Worm (Caenorhabditis elegans) whole organism, midembryonic: ENCODE measurements around the gene allo-1.

ENCODE experiments used
- T22C8.4 ChIP-seq: fragments of 200-800 bp; sonication (Bioruptor generic); IDR thresholded peaks from 2 replicates; pipeline ENCODE4 v1.3.6; 2022; ENCODE audit warnings: missing genetic modification characterization, missing compliant biosample characterization
- cog-1 ChIP-seq: sonication (generic microtip); optimal IDR thresholded peaks from 2 replicates; lab custom pipeline; 2016; ENCODE audit warnings: missing genetic modification characterization, missing compliant biosample characterization
- flt-1 ChIP-seq: fragments of 200-800 bp; sonication (Bioruptor generic); IDR thresholded peaks from 2 replicates; pipeline ENCODE4 v1.3.6; 2022; ENCODE audit warnings: missing genetic modification characterization, missing compliant biosample characterization
- klf-2 ChIP-seq: fragments of 200-800 bp; sonication (Bioruptor generic); conservative IDR thresholded peaks from 2 replicates; pipeline ENCODE4 v1.3.6; 2022; ENCODE audit warnings: missing genetic modification reagents, missing genetic modification characterization, missing compliant biosample characterization
- med-1 ChIP-seq: sonication (generic microtip); optimal IDR thresholded peaks from 2 replicates; lab custom pipeline; 2017; ENCODE audit warnings: missing genetic modification characterization, mild to moderate bottlenecking, missing compliant biosample characterization, antibody characterized with exemption, missing genetic modification reagents; ENCODE audit not compliant: insufficient read depth
- ref-1 ChIP-seq: fragments of 200-800 bp; sonication (Bioruptor generic); conservative IDR thresholded peaks from 2 replicates; pipeline ENCODE4 v1.3.6; 2022; ENCODE audit warnings: missing genetic modification reagents, missing genetic modification characterization, missing compliant biosample characterization
- tab-1 ChIP-seq: fragments of 200-800 bp; sonication (Bioruptor generic); IDR thresholded peaks from 2 replicates; pipeline ENCODE4 v1.3.6; 2022; ENCODE audit warnings: missing genetic modification characterization, missing compliant biosample characterization
- ztf-23 ChIP-seq: fragments of 200-800 bp; sonication (Bioruptor generic); IDR thresholded peaks from 2 replicates; pipeline ENCODE4 v1.3.6; 2022; ENCODE audit warnings: missing genetic modification reagents, missing genetic modification characterization, missing compliant biosample characterization
- ztf-29 ChIP-seq: fragments of 200-800 bp; sonication (Bioruptor generic); IDR thresholded peaks from 2 replicates; pipeline ENCODE4 v1.3.6; 2022; ENCODE audit warnings: missing genetic modification reagents, missing genetic modification characterization, missing compliant biosample characterization

The allo-1 gene

DNA sequence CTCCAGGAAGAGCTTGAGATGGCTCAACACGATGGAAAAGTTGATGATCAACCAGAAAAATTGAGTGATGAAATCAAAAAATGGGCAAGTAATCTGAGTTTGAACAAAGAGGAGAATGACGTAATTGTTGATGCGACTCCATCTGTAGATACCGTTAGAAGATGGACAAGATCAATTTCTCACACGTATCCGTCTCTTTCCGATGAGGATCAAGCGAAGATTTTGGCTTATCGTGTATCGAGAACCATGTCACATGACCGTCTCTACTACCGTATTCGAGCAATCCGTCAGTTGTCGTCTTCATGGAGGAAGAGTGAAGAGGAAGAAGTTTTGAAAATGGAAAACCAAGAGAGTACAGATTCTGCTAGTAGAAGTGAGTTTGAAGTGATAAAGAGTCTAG is 21.2 kb upstream of the allo-1 start:
- no peak for TF ChIP-seq T22C8.4 (GFP tag; lab: Robert Waterston, UW)
- no peak for TF ChIP-seq flt-1 (GFP tag; lab: Robert Waterston, UW)

DNA sequence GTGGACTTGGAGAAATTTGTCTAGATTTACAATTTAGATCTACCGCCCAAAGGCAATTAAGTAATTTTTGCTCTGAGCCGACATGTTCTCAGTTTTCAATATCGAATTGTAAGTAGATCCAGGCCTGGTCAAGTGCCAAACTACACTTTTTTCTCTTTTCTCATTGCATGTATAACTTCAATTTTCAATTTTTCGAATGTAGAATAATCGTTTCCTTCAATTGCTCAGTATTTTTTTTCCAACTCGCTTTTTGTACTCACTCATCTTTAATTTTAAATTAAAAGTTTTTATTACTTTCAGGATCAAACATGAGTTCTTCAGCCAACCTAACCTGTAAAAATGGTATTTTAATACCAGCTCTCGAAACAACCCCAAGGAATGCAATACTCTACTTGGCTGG is 19.5 kb upstream of the allo-1 start, which contains the start of gene ncx-3:
TSS of gene ncx-3 (plus strand) at position 301 of the 400 bp plus-strand sequence.
- no peak for TF ChIP-seq cog-1 (tag; lab: Kevin White, UChicago)
- no peak for TF ChIP-seq ref-1 (GFP tag; lab: Robert Waterston, UW)
- no peak for TF ChIP-seq flt-1 (GFP tag; lab: Robert Waterston, UW)
- TF ChIP-seq ztf-23 (GFP tag; lab: Robert Waterston, UW): no peak
- no peak for TF ChIP-seq T22C8.4 (GFP tag; lab: Robert Waterston, UW)
- no peak for TF ChIP-seq ztf-29 (GFP tag; lab: Robert Waterston, UW)
- TF ChIP-seq tab-1 (GFP tag; lab: Robert Waterston, UW): no peak

DNA sequence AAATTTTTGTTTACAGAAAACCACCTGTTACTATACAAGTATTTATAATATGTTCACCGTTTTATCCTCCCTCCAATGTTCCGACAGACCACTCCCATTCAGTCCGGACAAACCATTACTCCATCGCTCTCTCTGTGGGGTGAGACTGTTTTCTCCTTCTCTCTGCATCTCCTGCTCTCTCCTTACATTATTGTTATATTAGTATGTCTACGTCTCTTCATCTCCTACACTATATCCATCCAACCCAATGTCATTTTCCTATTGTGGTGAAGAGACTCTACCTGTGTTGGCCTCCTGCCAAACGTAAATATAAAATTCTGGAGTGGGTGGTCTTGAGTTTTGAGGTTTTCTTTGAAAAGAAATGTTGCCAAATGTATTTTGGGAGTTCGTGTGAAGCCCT is 17.7 kb upstream of the allo-1 start:
- no peak for TF ChIP-seq T22C8.4 (GFP tag; lab: Robert Waterston, UW)
- TF ChIP-seq cog-1 (tag; lab: Kevin White, UChicago): no peak
- TF ChIP-seq klf-2: no peak
- TF ChIP-seq flt-1 (GFP tag; lab: Robert Waterston, UW): no peak
- no peak for TF ChIP-seq ztf-23 (GFP tag; lab: Robert Waterston, UW)
- TF ChIP-seq tab-1 (GFP tag; lab: Robert Waterston, UW): no peak
- no peak for TF ChIP-seq ztf-29 (GFP tag; lab: Robert Waterston, UW)
- TF ChIP-seq med-1 (GFP tag; lab: Kevin White, UChicago): no peak
- no peak for TF ChIP-seq ref-1 (GFP tag; lab: Robert Waterston, UW)

DNA sequence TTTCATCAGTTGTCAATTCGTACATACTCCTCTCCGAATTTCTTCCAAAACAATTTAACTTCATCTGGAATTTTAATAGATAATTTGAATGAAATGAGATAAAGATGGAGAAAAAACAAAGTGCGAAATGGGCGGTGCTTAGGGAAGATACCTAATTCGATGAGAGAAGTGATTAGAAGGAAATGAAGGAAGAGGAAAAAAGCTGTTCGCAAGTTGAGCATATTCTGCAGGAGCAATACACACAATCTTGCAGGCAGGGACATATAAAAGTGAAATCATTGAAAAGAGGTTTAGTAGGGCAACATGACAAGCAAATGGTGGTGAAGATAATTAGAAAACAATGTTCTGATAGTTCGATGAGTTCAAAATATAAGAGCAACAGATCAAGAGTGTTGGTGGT is 14.9 kb upstream of the allo-1 start, which contains the start of gene glb-21:
TSS of gene glb-21 (minus strand) at position 66 of the 400 bp plus-strand sequence.
- TF ChIP-seq flt-1 (GFP tag; lab: Robert Waterston, UW) (no peak), ref-1 (GFP tag; lab: Robert Waterston, UW) (no peak), ztf-23 (GFP tag; lab: Robert Waterston, UW) (no peak), tab-1 (GFP tag; lab: Robert Waterston, UW) (no peak), ztf-29 (GFP tag; lab: Robert Waterston, UW) (no peak), med-1 (GFP tag; lab: Kevin White, UChicago) (no peak), cog-1 (tag; lab: Kevin White, UChicago) (no peak), klf-2 (no peak), T22C8.4 (GFP tag; lab: Robert Waterston, UW) (no peak)

DNA sequence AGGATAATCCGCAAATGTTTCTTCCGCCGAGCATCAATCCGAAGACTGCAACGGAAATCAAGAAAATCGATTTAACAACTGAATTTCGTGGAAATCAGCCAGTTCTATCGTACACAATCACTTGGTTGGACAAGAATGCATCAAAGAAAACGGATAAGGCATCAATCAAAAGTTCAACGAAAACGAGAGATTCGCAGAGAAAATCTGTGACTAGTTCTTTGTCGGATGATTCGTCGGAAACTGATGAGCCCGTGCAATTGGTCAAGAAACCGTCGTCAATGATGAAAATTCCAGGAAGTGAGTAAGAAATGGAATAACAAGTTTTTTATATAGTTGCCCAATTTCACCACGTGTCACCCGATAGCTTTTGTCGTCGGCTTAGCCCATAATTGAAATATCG is 9.2 kb upstream of the allo-1 start, which contains the start of gene R102.6:
TSS of gene R102.6 (minus strand) at position 101 of the 400 bp plus-strand sequence.
- TF ChIP-seq tab-1 (GFP tag; lab: Robert Waterston, UW) (no peak), med-1 (GFP tag; lab: Kevin White, UChicago) (no peak), flt-1 (GFP tag; lab: Robert Waterston, UW) (no peak), T22C8.4 (GFP tag; lab: Robert Waterston, UW) (no peak), cog-1 (tag; lab: Kevin White, UChicago) (no peak), ztf-29 (GFP tag; lab: Robert Waterston, UW) (no peak), klf-2 (no peak), ztf-23 (GFP tag; lab: Robert Waterston, UW) (no peak), ref-1 (GFP tag; lab: Robert Waterston, UW) (no peak)

- TF ChIP-seq med-1 (GFP tag; lab: Kevin White, UChicago): no peak
- TF ChIP-seq klf-2: no peak
- no peak for TF ChIP-seq ref-1 (GFP tag; lab: Robert Waterston, UW)
- TF ChIP-seq tab-1 (GFP tag; lab: Robert Waterston, UW): no peak
- TF ChIP-seq flt-1 (GFP tag; lab: Robert Waterston, UW): no peak
- TF ChIP-seq cog-1 (tag; lab: Kevin White, UChicago): no peak
- no peak for TF ChIP-seq T22C8.4 (GFP tag; lab: Robert Waterston, UW)
- no peak for TF ChIP-seq ztf-29 (GFP tag; lab: Robert Waterston, UW)
- no peak for TF ChIP-seq ztf-23 (GFP tag; lab: Robert Waterston, UW)
These were observed 8.3 kb upstream of the allo-1 start, which contains the start of gene R102.10 for ce11 chrIV:10705176-10705575. TSS of gene R102.10 (plus strand) at chrIV:10705476.

- no peak for TF ChIP-seq flt-1 (GFP tag; lab: Robert Waterston, UW)
These were observed 5.1 kb upstream of the allo-1 start for ce11 chrIV:10701866-10702458.

ce11 chrIV:10699660-10700059 is 2.8 kb upstream of the allo-1 start, which contains the start of gene R102.11:
TSS of gene R102.11 (minus strand) at chrIV:10699760.
- TF ChIP-seq cog-1 (tag; lab: Kevin White, UChicago) (no peak), T22C8.4 (GFP tag; lab: Robert Waterston, UW) (no peak), med-1 (GFP tag; lab: Kevin White, UChicago) (no peak), flt-1 (GFP tag; lab: Robert Waterston, UW) (no peak), tab-1 (GFP tag; lab: Robert Waterston, UW) (no peak), ztf-23 (GFP tag; lab: Robert Waterston, UW) (no peak), klf-2 (no peak), ref-1 (GFP tag; lab: Robert Waterston, UW) (no peak)

DNA sequence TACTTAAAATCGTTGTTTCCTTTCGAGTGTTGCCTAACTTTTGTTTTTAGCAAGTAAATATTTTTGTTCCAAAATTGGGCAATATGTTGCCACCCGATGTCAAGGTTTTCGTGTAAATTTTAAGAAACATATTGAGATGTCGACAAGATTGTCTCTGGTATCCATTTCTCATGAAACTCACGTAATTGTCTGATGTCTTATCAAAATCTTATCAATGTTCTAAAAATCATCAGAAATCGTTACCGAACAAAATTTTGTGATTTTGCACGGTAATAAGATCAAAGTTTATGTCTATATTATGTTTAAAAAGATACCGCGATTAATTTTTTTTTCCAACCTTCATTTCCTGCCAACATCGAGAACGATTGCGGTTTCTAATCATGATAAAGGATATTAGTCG is 2.1 kb upstream of the allo-1 start:
- no peak for TF ChIP-seq med-1 (GFP tag; lab: Kevin White, UChicago)
- TF ChIP-seq ztf-29 (GFP tag; lab: Robert Waterston, UW): no peak

ce11 chrIV:10698486-10698885 is 1.6 kb upstream of the allo-1 start:
- TF ChIP-seq tab-1 (GFP tag; lab: Robert Waterston, UW) (0 out of 2 replicates have a peak, but pooled peaks have one; percentile 29), ztf-23 (GFP tag; lab: Robert Waterston, UW) (no peak)
